Fruit fly (Drosophila melanogaster) whole organism, pupa: ENCODE data around the gene CG31668.
A peak's percentile ranks its signal among the peaks of the same experiment; 100 is the strongest.

ENCODE experiments used
- CG10348 ChIP-seq: fragments of 200-800 bp; sonication (Bioruptor generic); IDR thresholded peaks from 2 replicates; pipeline ENCODE4 v1.3.6; 2022; ENCODE audit warnings: missing biosample characterization, missing genetic modification characterization
- CG12605 ChIP-seq: fragments of 200-800 bp; sonication (Bioruptor generic); IDR thresholded peaks from 2 replicates; pipeline ENCODE4 v1.3.6; 2022; ENCODE audit warnings: missing biosample characterization, missing genetic modification characterization
- CG13204 ChIP-seq: fragments of 200-800 bp; sonication (Bioruptor generic); optimal IDR thresholded peaks from 2 replicates; lab custom pipeline; 2018; ENCODE audit warnings: missing biosample characterization, mild to moderate bottlenecking, missing genetic modification characterization, moderate library complexity
- CG14655 ChIP-seq: fragments of 200-800 bp; sonication (Bioruptor generic); optimal IDR thresholded peaks from 3 replicates; lab custom pipeline; 2017; ENCODE audit warnings: mild to moderate bottlenecking, missing biosample characterization, missing genetic modification reagents, missing genetic modification characterization
- CG15710 ChIP-seq: fragments of 200-800 bp; sonication (Bioruptor generic); optimal IDR thresholded peaks from 2 replicates; lab custom pipeline; 2018; ENCODE audit warnings: missing biosample characterization, mild to moderate bottlenecking, missing genetic modification characterization, moderate library complexity
- CG17806 ChIP-seq: fragments of 200-800 bp; sonication (Bioruptor generic); optimal IDR thresholded peaks from 2 replicates; lab custom pipeline; 2018; ENCODE audit warnings: missing biosample characterization, mild to moderate bottlenecking, missing genetic modification characterization, moderate library complexity
- CG32121 ChIP-seq: fragments of 200-800 bp; sonication (Bioruptor generic); IDR thresholded peaks from 2 replicates; pipeline ENCODE4 v1.3.6; 2022; ENCODE audit warnings: missing biosample characterization, missing genetic modification characterization
- CG34367 ChIP-seq: fragments of 200-800 bp; sonication (Bioruptor generic); optimal IDR thresholded peaks from 2 replicates; lab custom pipeline; 2018; ENCODE audit warnings: missing biosample characterization, mild to moderate bottlenecking, missing genetic modification characterization
- CG4496 ChIP-seq: fragments of 200-800 bp; sonication (Bioruptor generic); IDR thresholded peaks from 3 replicates; pipeline ENCODE4 v1.3.6; 2022; ENCODE audit warnings: missing biosample characterization, missing genetic modification characterization
- CG8159 ChIP-seq: fragments of 200-800 bp; sonication (Bioruptor generic); optimal IDR thresholded peaks from 3 replicates; lab custom pipeline; 2018; ENCODE audit warnings: missing biosample characterization, mild to moderate bottlenecking, missing genetic modification characterization, moderate library complexity
- CG8301 ChIP-seq: fragments of 200-800 bp; sonication (Bioruptor generic); optimal IDR thresholded peaks from 2 replicates; lab custom pipeline; 2018; ENCODE audit warnings: missing biosample characterization, mild to moderate bottlenecking, missing genetic modification characterization
- CG9948 ChIP-seq: fragments of 200-800 bp; sonication (Bioruptor generic); optimal IDR thresholded peaks from 2 replicates; lab custom pipeline; 2018; ENCODE audit warnings: missing biosample characterization, mild to moderate bottlenecking, missing genetic modification characterization, moderate library complexity
- D1 ChIP-seq: fragments of 200-800 bp; sonication (Bioruptor generic); optimal IDR thresholded peaks from 2 replicates; lab custom pipeline; 2018; ENCODE audit warnings: missing biosample characterization, mild to moderate bottlenecking, missing genetic modification characterization, moderate library complexity
- EcR ChIP-seq: fragments of 200-800 bp; sonication (Bioruptor generic); optimal IDR thresholded peaks from 3 replicates; lab custom pipeline; 2019; ENCODE audit warnings: missing biosample characterization, missing genetic modification characterization, mild to moderate bottlenecking, moderate library complexity, missing genetic modification reagents
- Ets98B ChIP-seq: fragments of 200-800 bp; sonication (Bioruptor generic); IDR thresholded peaks from 2 replicates; pipeline ENCODE4 v1.3.6; 2022; ENCODE audit warnings: missing biosample characterization, missing genetic modification characterization
- Pif1A ChIP-seq: fragments of 200-800 bp; sonication (Bioruptor generic); optimal IDR thresholded peaks from 3 replicates; lab custom pipeline; 2016; ENCODE audit warnings: missing biosample characterization, missing genetic modification characterization
- Pif1B ChIP-seq: fragments of 200-800 bp; sonication (Bioruptor generic); optimal IDR thresholded peaks from 3 replicates; lab custom pipeline; 2016; ENCODE audit warnings: missing biosample characterization, missing genetic modification characterization
- Snoo ChIP-seq: fragments of 200-800 bp; sonication (Bioruptor generic); optimal IDR thresholded peaks from 3 replicates; lab custom pipeline; 2017; ENCODE audit warnings: missing biosample characterization, mild to moderate bottlenecking, missing genetic modification characterization, inconsistent platforms
- fd96Ca ChIP-seq: fragments of 200-800 bp; sonication (Bioruptor generic); IDR thresholded peaks from 3 replicates; pipeline ENCODE4 v1.3.6; 2022; ENCODE audit warnings: missing biosample characterization, missing genetic modification characterization
- gl ChIP-seq: fragments of 200-800 bp; sonication (Bioruptor generic); optimal IDR thresholded peaks from 2 replicates; lab custom pipeline; 2018; ENCODE audit warnings: missing biosample characterization, mild to moderate bottlenecking, missing genetic modification characterization
- rn ChIP-seq: fragments of 200-800 bp; sonication (Bioruptor generic); IDR thresholded peaks from 2 replicates; pipeline ENCODE4 v1.3.6; 2022; ENCODE audit warnings: missing biosample characterization, missing genetic modification characterization

Gene CG31668

dm6 chr2L:2226259-2227121, 20.5 kb upstream of the CG31668 start, which contains the start of the genes CG15387 and sau:
TSS of gene CG15387 (minus strand) at chr2L:2226294.
TSS of gene sau (plus strand) at chr2L:2226342.
- no peak for TF ChIP-seq D1
- peak; percentile 76 for TF ChIP-seq Snoo (tag; lab: Kevin White, UChicago)
- TF ChIP-seq CG15710 (tag; lab: Kevin White, UChicago): peak; percentile 84
- peak; percentile 62 for TF ChIP-seq CG17806 (tag; lab: Kevin White, UChicago)
- TF ChIP-seq fd96Ca: peak; percentile 75
- TF ChIP-seq CG8301 (tag; lab: Kevin White, UChicago): peak; percentile 69
- TF ChIP-seq gl (tag; lab: Kevin White, UChicago): peak; percentile 17
- TF ChIP-seq CG34367: peak; percentile 72
- no peak for TF ChIP-seq CG12605
- TF ChIP-seq CG13204 (GFP tag; lab: Kevin White, UChicago): no peak
- TF ChIP-seq CG32121 (GFP tag; lab: Robert Waterston, UW): peak; percentile 85
- peak; percentile 76 for TF ChIP-seq CG14655 (GFP tag; lab: Kevin White, UChicago)
- TF ChIP-seq CG4496 (GFP tag; lab: Robert Waterston, UW): peak; percentile 85
- TF ChIP-seq Pif1B: peak; percentile 65
- no peak for TF ChIP-seq EcR
- peak; percentile 68 for TF ChIP-seq Ets98B (GFP tag; lab: Robert Waterston, UW)
- peak; percentile 58; the same call in 1 of the 2 replicates for TF ChIP-seq rn (GFP tag; lab: Robert Waterston, UW)
- TF ChIP-seq CG9948: peak; percentile 56
- TF ChIP-seq CG8159 (tag; lab: Kevin White, UChicago): peak; percentile 77
- no peak for TF ChIP-seq CG10348 (GFP tag; lab: Robert Waterston, UW)
- TF ChIP-seq Pif1A (GFP tag; lab: Kevin White, UChicago): peak; percentile 77
- TF ChIP-seq, all 21 proteins: peak for 16

- TF ChIP-seq Pif1B: no peak
- peak; percentile 11 for TF ChIP-seq Pif1A (GFP tag; lab: Kevin White, UChicago)
- 0 out of 3 replicates have a peak, but pooled peaks have one; percentile 21 for TF ChIP-seq CG4496 (GFP tag; lab: Robert Waterston, UW)
- no peak; the same call in 2 of the 3 replicates for TF ChIP-seq fd96Ca
- no peak for TF ChIP-seq CG13204 (GFP tag; lab: Kevin White, UChicago)
- no peak for TF ChIP-seq CG8159 (tag; lab: Kevin White, UChicago)
- no peak for TF ChIP-seq Snoo (tag; lab: Kevin White, UChicago)
- no peak; the same call in none of the 2 replicates for TF ChIP-seq Ets98B (GFP tag; lab: Robert Waterston, UW)
- TF ChIP-seq CG17806 (tag; lab: Kevin White, UChicago): no peak
- peak; percentile 31 for TF ChIP-seq CG14655 (GFP tag; lab: Kevin White, UChicago)
- peak; percentile 9 for TF ChIP-seq CG8301 (tag; lab: Kevin White, UChicago)
- TF ChIP-seq, all 21 proteins: peak for 4
Measured at dm6 chr2L:2222377-2222776, 16.4 kb upstream of the CG31668 start.

DNA sequence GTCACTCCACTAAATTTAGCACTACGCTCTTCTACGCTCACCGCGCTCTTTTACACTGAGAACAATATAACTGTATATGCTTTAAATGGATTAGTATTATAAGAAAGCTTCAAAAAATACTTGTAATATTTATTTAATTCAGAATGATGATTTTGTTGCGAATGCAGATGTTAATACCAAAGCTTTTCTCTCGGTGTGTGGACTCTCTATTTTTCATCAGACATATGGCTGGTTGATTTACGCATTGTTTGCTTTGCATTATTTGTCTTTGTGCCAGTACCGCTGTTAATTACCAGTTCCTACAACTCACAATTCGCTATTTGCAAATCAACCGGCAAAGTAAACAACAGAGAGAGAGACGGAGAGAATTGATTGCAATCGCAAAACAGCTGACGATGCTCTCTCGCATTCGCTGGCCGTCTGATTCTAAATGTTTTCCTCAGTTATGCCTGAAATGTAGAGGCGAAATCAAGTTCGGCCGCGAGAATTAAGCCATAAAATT, 15.7 kb upstream of the CG31668 start:
- TF ChIP-seq CG13204 (GFP tag; lab: Kevin White, UChicago): peak; percentile 96
- peak; percentile 99 for TF ChIP-seq Pif1A (GFP tag; lab: Kevin White, UChicago)
- TF ChIP-seq fd96Ca: peak; percentile 99
- peak; percentile 99 for TF ChIP-seq CG34367
- TF ChIP-seq CG9948: peak; percentile 98
- peak; percentile 99 for TF ChIP-seq Ets98B (GFP tag; lab: Robert Waterston, UW)
- peak; percentile 97 for TF ChIP-seq Snoo (tag; lab: Kevin White, UChicago)
- TF ChIP-seq D1: no peak
- TF ChIP-seq CG8159 (tag; lab: Kevin White, UChicago): peak; percentile 98
- peak; percentile 98 for TF ChIP-seq CG17806 (tag; lab: Kevin White, UChicago)
- peak; percentile 99 for TF ChIP-seq Pif1B
- peak; percentile 80 for TF ChIP-seq EcR
- TF ChIP-seq gl (tag; lab: Kevin White, UChicago): peak; percentile 98
- TF ChIP-seq rn (GFP tag; lab: Robert Waterston, UW): peak; percentile 99
- TF ChIP-seq CG32121 (GFP tag; lab: Robert Waterston, UW): peak; percentile 99
- peak; percentile 99 for TF ChIP-seq CG15710 (tag; lab: Kevin White, UChicago)
- peak; percentile 99 for TF ChIP-seq CG8301 (tag; lab: Kevin White, UChicago)
- TF ChIP-seq CG10348 (GFP tag; lab: Robert Waterston, UW): peak; percentile 98
- TF ChIP-seq CG4496 (GFP tag; lab: Robert Waterston, UW): peak; percentile 100
- peak; percentile 99 for TF ChIP-seq CG14655 (GFP tag; lab: Kevin White, UChicago)
- TF ChIP-seq CG12605: peak; percentile 100

dm6 chr2L:2220573-2221332, 14.8 kb upstream of the CG31668 start, which contains the start of gene papi:
TSS of gene papi (plus strand) at chr2L:2220748.
- TF ChIP-seq Snoo (tag; lab: Kevin White, UChicago) (no peak), EcR (no peak), CG9948 (no peak), D1 (no peak), CG32121 (GFP tag; lab: Robert Waterston, UW) (no peak), Pif1A (GFP tag; lab: Kevin White, UChicago) (no peak), CG13204 (GFP tag; lab: Kevin White, UChicago) (no peak), CG12605 (no peak), CG15710 (tag; lab: Kevin White, UChicago) (no peak), fd96Ca (no peak), CG14655 (GFP tag; lab: Kevin White, UChicago) (no peak)
